Worm (Caenorhabditis elegans) whole organism, late embryonic: Measurements from ENCODE around the gene F35F10.1.

Experiments used
- C08G9.2 ChIP-seq: sonication (generic microtip); optimal IDR thresholded peaks from 2 replicates; lab custom pipeline; 2016; ENCODE audit warnings: mild to moderate bottlenecking, missing genetic modification characterization, moderate library complexity, missing compliant biosample characterization
- C38D4.7 ChIP-seq: fragments of 200-800 bp; sonication (Bioruptor generic); optimal IDR thresholded peaks from 2 replicates; lab custom pipeline; 2018; ENCODE audit warnings: mild to moderate bottlenecking, missing genetic modification characterization, moderate library complexity, missing compliant biosample characterization
- F13H6.1 ChIP-seq: sonication (generic microtip); optimal IDR thresholded peaks from 2 replicates; lab custom pipeline; 2016; ENCODE audit warnings: missing genetic modification characterization, missing compliant biosample characterization
- K02D7.2 ChIP-seq: sonication (generic microtip); optimal IDR thresholded peaks from 2 replicates; lab custom pipeline; 2017; ENCODE audit warnings: mild to moderate bottlenecking, missing genetic modification characterization, missing compliant biosample characterization
- K09A11.1 ChIP-seq: sonication (generic microtip); optimal IDR thresholded peaks from 2 replicates; lab custom pipeline; 2017; ENCODE audit warnings: antibody characterized with exemption, mild to moderate bottlenecking, missing genetic modification characterization, missing compliant biosample characterization; ENCODE audit not compliant: insufficient read depth
- T23F11.4 ChIP-seq: fragments of 200-800 bp; sonication (Bioruptor generic); optimal IDR thresholded peaks from 2 replicates; lab custom pipeline; 2018; ENCODE audit warnings: mild to moderate bottlenecking, missing genetic modification characterization, missing compliant biosample characterization
- Y22D7AL.16 ChIP-seq: sonication (generic microtip); optimal IDR thresholded peaks from 2 replicates; lab custom pipeline; 2016; ENCODE audit warnings: missing genetic modification characterization, missing compliant biosample characterization
- ceh-14 ChIP-seq: sonication (generic microtip); optimal IDR thresholded peaks from 2 replicates; lab custom pipeline; 2016; ENCODE audit warnings: missing genotype, missing genetic modification characterization, missing compliant biosample characterization
- ceh-18 ChIP-seq: sonication (generic microtip); optimal IDR thresholded peaks from 2 replicates; lab custom pipeline; 2016; ENCODE audit warnings: missing genetic modification characterization, missing compliant biosample characterization
- ceh-19 ChIP-seq: fragments of 200-800 bp; sonication (Bioruptor generic); optimal IDR thresholded peaks from 2 replicates; lab custom pipeline; 2018; ENCODE audit warnings: mild to moderate bottlenecking, missing genetic modification characterization, missing compliant biosample characterization
- ceh-22 ChIP-seq: sonication (generic microtip); optimal IDR thresholded peaks from 2 replicates; lab custom pipeline; 2017; ENCODE audit warnings: missing biosample characterization, missing genetic modification characterization
- ceh-24 ChIP-seq: sonication (generic microtip); optimal IDR thresholded peaks from 2 replicates; lab custom pipeline; 2016; ENCODE audit warnings: mild to moderate bottlenecking, missing genetic modification characterization, missing compliant biosample characterization
- ceh-31 ChIP-seq: sonication (generic microtip); optimal IDR thresholded peaks from 2 replicates; lab custom pipeline; 2016; ENCODE audit warnings: missing genetic modification characterization, missing compliant biosample characterization
- ceh-34 ChIP-seq: sonication (generic microtip); optimal IDR thresholded peaks from 2 replicates; lab custom pipeline; 2016; ENCODE audit warnings: mild to moderate bottlenecking, missing genetic modification characterization, missing compliant biosample characterization
- ceh-45 ChIP-seq: fragments of 200-800 bp; sonication (Bioruptor generic); IDR thresholded peaks from 2 replicates; pipeline ENCODE4 v1.3.6; 2022; ENCODE audit warnings: missing genetic modification reagents, missing genetic modification characterization, missing compliant biosample characterization
- ceh-48 ChIP-seq: sonication (generic microtip); optimal IDR thresholded peaks from 2 replicates; lab custom pipeline; 2016; ENCODE audit warnings: missing genetic modification characterization, inconsistent platforms, missing compliant biosample characterization
- ceh-6 ChIP-seq: fragments of 200-800 bp; sonication (Bioruptor generic); optimal IDR thresholded peaks from 2 replicates; lab custom pipeline; 2018; ENCODE audit warnings: mild to moderate bottlenecking, missing genetic modification characterization, missing compliant biosample characterization
- dmd-4 ChIP-seq: sonication (generic microtip); optimal IDR thresholded peaks from 2 replicates; lab custom pipeline; 2016; ENCODE audit warnings: borderline replicate concordance, missing genetic modification characterization, missing compliant biosample characterization
- ets-4 ChIP-seq: sonication (generic microtip); optimal IDR thresholded peaks from 2 replicates; lab custom pipeline; 2016; ENCODE audit warnings: missing genetic modification characterization, missing compliant biosample characterization
- eyg-1 ChIP-seq: sonication (generic microtip); optimal IDR thresholded peaks from 2 replicates; lab custom pipeline; 2016; ENCODE audit warnings: missing genotype, missing genetic modification characterization, missing compliant biosample characterization
- fkh-10 ChIP-seq: fragments of 150-350 bp; optimal IDR thresholded peaks from 2 replicates; lab custom pipeline; 2014; ENCODE audit warnings: missing biosample characterization, missing genetic modification reagents, missing genetic modification characterization
- gmeb-2 ChIP-seq: sonication (generic microtip); optimal IDR thresholded peaks from 2 replicates; lab custom pipeline; 2016; ENCODE audit warnings: missing genetic modification characterization, inconsistent platforms, missing compliant biosample characterization
- hlh-13 ChIP-seq: fragments of 200-800 bp; sonication (Bioruptor generic); optimal IDR thresholded peaks from 2 replicates; lab custom pipeline; 2018; ENCODE audit warnings: mild to moderate bottlenecking, missing genetic modification characterization, missing compliant biosample characterization
- lim-6 ChIP-seq: sonication (generic microtip); optimal IDR thresholded peaks from 2 replicates; lab custom pipeline; 2016; ENCODE audit warnings: missing genetic modification characterization, missing compliant biosample characterization
- lin-11 ChIP-seq: fragments of 200-800 bp; sonication (Bioruptor generic); optimal IDR thresholded peaks from 2 replicates; lab custom pipeline; 2018; ENCODE audit warnings: mild to moderate bottlenecking, missing genetic modification characterization, missing compliant biosample characterization
- nfya-1 ChIP-seq: sonication (generic microtip); optimal IDR thresholded peaks from 2 replicates; lab custom pipeline; 2017; ENCODE audit warnings: missing genetic modification characterization, mild to moderate bottlenecking, missing compliant biosample characterization, antibody characterized with exemption, moderate library complexity
- nhr-11 ChIP-seq: fragments of 150-350 bp; optimal IDR thresholded peaks from 2 replicates; lab custom pipeline; 2014; ENCODE audit warnings: missing biosample characterization, missing genetic modification characterization
- nhr-232 ChIP-seq: sonication (generic microtip); optimal IDR thresholded peaks from 2 replicates; lab custom pipeline; 2016; ENCODE audit warnings: missing genetic modification characterization, missing compliant biosample characterization
- npax-4 ChIP-seq: sonication (generic microtip); optimal IDR thresholded peaks from 2 replicates; lab custom pipeline; 2016; ENCODE audit warnings: missing genetic modification characterization, missing compliant biosample characterization
- odd-2 ChIP-seq: sonication (generic microtip); optimal IDR thresholded peaks from 2 replicates; lab custom pipeline; 2017; ENCODE audit warnings: antibody characterized with exemption, mild to moderate bottlenecking, missing genetic modification characterization, missing compliant biosample characterization
- pat-9 ChIP-seq: fragments of 200-800 bp; sonication (Bioruptor generic); optimal IDR thresholded peaks from 2 replicates; lab custom pipeline; 2018; ENCODE audit warnings: mild to moderate bottlenecking, missing genetic modification characterization, moderate library complexity, missing compliant biosample characterization
- pha-2 ChIP-seq: sonication (generic microtip); optimal IDR thresholded peaks from 2 replicates; lab custom pipeline; 2017; ENCODE audit warnings: mild to moderate bottlenecking, missing genetic modification characterization, missing compliant biosample characterization
- pha-4 ChIP-seq: fragments of 150-350 bp; optimal IDR thresholded peaks from 2 replicates; lab custom pipeline; 2018; ENCODE audit warnings: missing biosample characterization, missing genetic modification reagents, missing genetic modification characterization
- pros-1 ChIP-seq: fragments of 150-350 bp; optimal IDR thresholded peaks from 2 replicates; lab custom pipeline; 2014; ENCODE audit warnings: missing biosample characterization, missing genetic modification reagents, missing genetic modification characterization
- ref-2 ChIP-seq: sonication (generic microtip); optimal IDR thresholded peaks from 2 replicates; lab custom pipeline; 2016; ENCODE audit warnings: missing genetic modification characterization, missing compliant biosample characterization
- rnt-1 ChIP-seq: sonication (generic microtip); optimal IDR thresholded peaks from 2 replicates; lab custom pipeline; 2016; ENCODE audit warnings: missing genetic modification characterization, missing compliant biosample characterization
- sdc-2 ChIP-seq: sonication (generic microtip); optimal IDR thresholded peaks from 2 replicates; lab custom pipeline; 2016; ENCODE audit warnings: missing genotype, missing genetic modification characterization, missing compliant biosample characterization
- sox-4 ChIP-seq: sonication (generic microtip); optimal IDR thresholded peaks from 2 replicates; lab custom pipeline; 2017; ENCODE audit warnings: mild to moderate bottlenecking, missing genetic modification characterization, inconsistent platforms, missing compliant biosample characterization
- syd-9 ChIP-seq: sonication (generic microtip); optimal IDR thresholded peaks from 2 replicates; lab custom pipeline; 2016; ENCODE audit warnings: mild to moderate bottlenecking, missing genetic modification characterization, moderate library complexity, missing compliant biosample characterization
- tbx-7 ChIP-seq: sonication (generic microtip); optimal IDR thresholded peaks from 2 replicates; lab custom pipeline; 2016; ENCODE audit warnings: missing genotype, missing genetic modification characterization, missing compliant biosample characterization
- ttx-3 ChIP-seq: sonication (generic microtip); optimal IDR thresholded peaks from 2 replicates; lab custom pipeline; 2016; ENCODE audit warnings: missing genetic modification reagents, missing genetic modification characterization, missing compliant biosample characterization
- unc-3 ChIP-seq, 2 experiments: fragments of 200-800 bp in 1 of 2; sonication (Bioruptor generic) in 1 of 2; sonication (generic microtip) in 1 of 2; conservative IDR thresholded peaks in 1 of 2; optimal IDR thresholded peaks in 1 of 2; 2 replicates each; pipeline versions ENCODE4 v1.3.6 to Lab custom; 2016 to 2022; ENCODE audit warnings: missing compliant biosample characterization in 2 of 2, missing genetic modification characterization in 2 of 2, missing genetic modification reagents in 1 of 2
- unc-55 ChIP-seq: sonication (generic microtip); optimal IDR thresholded peaks from 2 replicates; lab custom pipeline; 2017; ENCODE audit warnings: missing biosample characterization, missing genetic modification reagents, missing genetic modification characterization
- ztf-16 ChIP-seq: sonication (generic microtip); optimal IDR thresholded peaks from 2 replicates; lab custom pipeline; 2017; ENCODE audit warnings: missing genetic modification characterization, missing compliant biosample characterization

F35F10.1 gene

ce11 chrV:3351266-3351665 is 35.2 kb downstream of the F35F10.1 start, which contains the start of gene str-63:
TSS of gene str-63 (plus strand) at chrV:3351566.
- no peak for TF ChIP-seq lin-11
- TF ChIP-seq tbx-7 (tag; lab: Kevin White, UChicago) = no peak
- TF ChIP-seq C08G9.2 (tag; lab: Kevin White, UChicago) = no peak

- TF ChIP-seq fkh-10 (GFP tag; lab: Kevin White, UChicago) (no peak), syd-9 (tag; lab: Kevin White, UChicago) (no peak), ceh-6 (GFP tag; lab: Kevin White, UChicago) (no peak), rnt-1 (tag; lab: Kevin White, UChicago) (no peak), eyg-1 (tag; lab: Kevin White, UChicago) (no peak), ceh-45 (GFP tag; lab: Robert Waterston, UW) (no peak), nfya-1 (tag; lab: Kevin White, UChicago) (no peak), ceh-14 (tag; lab: Kevin White, UChicago) (no peak), ceh-22 (tag; lab: Kevin White, UChicago) (no peak), lim-6 (no peak), pha-4 (tag; lab: Kevin White, UChicago) (no peak), ref-2 (tag; lab: Kevin White, UChicago) (no peak), C38D4.7 (GFP tag; lab: Kevin White, UChicago) (no peak)
These were observed 36.8 kb downstream of the F35F10.1 start, which contains the start of gene C17B7.12 for ce11 chrV:3352925-3353324. TSS of gene C17B7.12 (plus strand) at chrV:3353225.

- TF ChIP-seq ceh-34 (tag; lab: Kevin White, UChicago) = no peak
- no peak for TF ChIP-seq sox-4 (tag; lab: Kevin White, UChicago)
- no peak for TF ChIP-seq npax-4 (tag; lab: Kevin White, UChicago)
- TF ChIP-seq ceh-19 (GFP tag; lab: Kevin White, UChicago) = no peak
- no peak for TF ChIP-seq F13H6.1
- no peak for TF ChIP-seq pha-2
- no peak for TF ChIP-seq T23F11.4 (GFP tag; lab: Kevin White, UChicago)
- no peak for TF ChIP-seq rnt-1 (tag; lab: Kevin White, UChicago)
- TF ChIP-seq ttx-3 (tag; lab: Kevin White, UChicago) = no peak
- no peak for TF ChIP-seq pat-9 (tag; lab: Kevin White, UChicago)
- TF ChIP-seq odd-2 (tag; lab: Kevin White, UChicago) = no peak
- TF ChIP-seq Y22D7AL.16 = no peak
- no peak for TF ChIP-seq sdc-2 (tag; lab: Kevin White, UChicago)
- TF ChIP-seq fkh-10 (GFP tag; lab: Kevin White, UChicago) = no peak
- no peak for TF ChIP-seq unc-55 (GFP tag; lab: Kevin White, UChicago)
- no peak for TF ChIP-seq ztf-16 (tag; lab: Kevin White, UChicago)
- TF ChIP-seq pros-1 (tag; lab: Kevin White, UChicago) = no peak
These were observed 39.4 kb downstream of the F35F10.1 start for ce11 chrV:3355544-3355943.

ce11 chrV:3357106-3357505 is 41.0 kb downstream of the F35F10.1 start, which contains the start of gene scrm-3:
TSS of gene scrm-3 (minus strand) at chrV:3357206.
- TF ChIP-seq pat-9 (tag; lab: Kevin White, UChicago) (no peak), dmd-4 (tag; lab: Kevin White, UChicago) (no peak), ceh-18 (tag; lab: Kevin White, UChicago) (no peak), K02D7.2 (no peak), Y22D7AL.16 (no peak), ceh-48 (tag; lab: Kevin White, UChicago) (no peak), hlh-13 (GFP tag; lab: Kevin White, UChicago) (no peak), nhr-11 (tag; lab: Kevin White, UChicago) (no peak), K09A11.1 (tag; lab: Kevin White, UChicago) (no peak), ets-4 (tag; lab: Kevin White, UChicago) (no peak), fkh-10 (GFP tag; lab: Kevin White, UChicago) (no peak), rnt-1 (tag; lab: Kevin White, UChicago) (no peak), gmeb-2 (tag; lab: Kevin White, UChicago) (no peak), ceh-24 (no peak), unc-3 (GFP tag; conservative IDR thresholded peaks at IDR 0.05; lab: Robert Waterston, UW) (no peak), unc-3 (tag; optimal IDR thresholded peaks at IDR 0.05; lab: Kevin White, UChicago) (no peak), nhr-232 (tag; lab: Kevin White, UChicago) (no peak), ceh-31 (tag; lab: Kevin White, UChicago) (no peak), pha-4 (tag; lab: Kevin White, UChicago) (no peak), nfya-1 (tag; lab: Kevin White, UChicago) (no peak), syd-9 (tag; lab: Kevin White, UChicago) (no peak)
- TF ChIP-seq, all 69 proteins: peak for 0
